Fruit fly (Drosophila melanogaster) whole organism, embryonic: Measurements from ENCODE around the gene Tgt.
A peak's percentile ranks its signal among the peaks of the same experiment; 100 is the strongest.

ENCODE experiments used
- CG10431 ChIP-seq: fragments of 200-800 bp; sonication (Bioruptor generic); optimal IDR thresholded peaks from 3 replicates; lab custom pipeline; 2018; ENCODE audit warnings: missing biosample characterization, mild to moderate bottlenecking, missing genetic modification characterization
- CG10959 ChIP-seq: fragments of 200-800 bp; sonication (Bioruptor generic); IDR thresholded peaks from 2 replicates; pipeline ENCODE4 v1.3.6; 2022; ENCODE audit warnings: missing biosample characterization, missing genetic modification characterization
- CG10979 ChIP-seq: fragments of 200-800 bp; sonication (Bioruptor generic); optimal IDR thresholded peaks from 2 replicates; lab custom pipeline; 2018; ENCODE audit warnings: missing biosample characterization, mild to moderate bottlenecking, missing genetic modification characterization, moderate library complexity
- CG12391 ChIP-seq: fragments of 200-800 bp; sonication (Bioruptor generic); optimal IDR thresholded peaks from 3 replicates; lab custom pipeline; 2018; ENCODE audit warnings: missing biosample characterization, mild to moderate bottlenecking, missing genetic modification characterization, moderate library complexity
- CG13624 ChIP-seq: fragments of 200-800 bp; sonication (Bioruptor generic); optimal IDR thresholded peaks from 2 replicates; lab custom pipeline; 2016; ENCODE audit warnings: missing biosample characterization, missing genetic modification characterization
- CG14860 ChIP-seq: fragments of 200-800 bp; sonication (Bioruptor generic); IDR thresholded peaks from 3 replicates; pipeline ENCODE4 v1.3.6; 2022; ENCODE audit warnings: missing biosample characterization, missing genetic modification characterization; ENCODE audit not compliant: partially characterized antibody
- CG15073 ChIP-seq: fragments of 200-800 bp; sonication (Bioruptor generic); optimal IDR thresholded peaks from 2 replicates; lab custom pipeline; 2016; ENCODE audit warnings: missing biosample characterization, missing genetic modification characterization
- CG16815 ChIP-seq: fragments of 200-800 bp; sonication (Bioruptor generic); optimal IDR thresholded peaks from 3 replicates; lab custom pipeline; 2017; ENCODE audit warnings: missing biosample characterization, mild to moderate bottlenecking, missing genetic modification characterization
- CG2120 ChIP-seq: fragments of 200-800 bp; sonication (Bioruptor generic); optimal IDR thresholded peaks from 3 replicates; lab custom pipeline; 2016; ENCODE audit warnings: missing biosample characterization, missing genetic modification characterization
- CG32532 ChIP-seq: fragments of 200-800 bp; sonication (Bioruptor generic); IDR thresholded peaks from 2 replicates; pipeline ENCODE4 v1.3.6; 2022; ENCODE audit warnings: missing biosample characterization, missing genetic modification characterization
- CG4424 ChIP-seq: fragments of 200-800 bp; sonication (Bioruptor generic); optimal IDR thresholded peaks from 3 replicates; lab custom pipeline; 2016; ENCODE audit warnings: missing biosample characterization, missing genetic modification characterization
- CG6791 ChIP-seq: fragments of 200-800 bp; sonication (Bioruptor generic); IDR thresholded peaks from 3 replicates; pipeline ENCODE4 v1.3.6; 2022; ENCODE audit warnings: missing biosample characterization, missing genetic modification characterization; ENCODE audit not compliant: partially characterized antibody
- CG7745 ChIP-seq: fragments of 200-800 bp; sonication (Bioruptor generic); optimal IDR thresholded peaks from 2 replicates; lab custom pipeline; 2018; ENCODE audit warnings: missing biosample characterization, mild to moderate bottlenecking, missing genetic modification characterization, moderate library complexity
- CG8290 ChIP-seq, 3 experiments: fragments of 200-800 bp; sonication (Bioruptor generic); optimal IDR thresholded peaks; 2 replicates each; lab custom pipeline; 2016 to 2019; ENCODE audit warnings: missing biosample characterization in 3 of 3, missing genetic modification characterization in 3 of 3, mild to moderate bottlenecking in 2 of 3, moderate library complexity in 1 of 3
- CG8478 ChIP-seq: fragments of >200 bp; optimal IDR thresholded peaks from 2 replicates; lab custom pipeline; 2018
- Chrac-16 ChIP-seq: fragments of 200-800 bp; sonication (Bioruptor generic); optimal IDR thresholded peaks from 3 replicates; lab custom pipeline; 2016; ENCODE audit warnings: missing biosample characterization, missing genetic modification characterization
- CoRest ChIP-seq: fragments of 200-800 bp; sonication (Bioruptor generic); optimal IDR thresholded peaks from 3 replicates; lab custom pipeline; 2018; ENCODE audit warnings: missing biosample characterization, mild to moderate bottlenecking, missing genetic modification characterization, moderate library complexity
- D ChIP-seq, 2 experiments: fragments of 200-800 bp in 1 of 2; fragments of >200 bp in 1 of 2; sonication (Bioruptor generic) in 1 of 2; optimal IDR thresholded peaks; 2 replicates in 1 of 2; 3 replicates in 1 of 2; lab custom pipeline; 2017; ENCODE audit warnings: mild to moderate bottlenecking in 1 of 2, missing biosample characterization in 1 of 2, missing genetic modification characterization in 1 of 2, missing genetic modification reagents in 1 of 2
- Dref ChIP-seq: fragments of 200-800 bp; sonication (Bioruptor generic); IDR thresholded peaks from 2 replicates; pipeline ENCODE4 v1.3.6; 2022; ENCODE audit warnings: missing biosample characterization, missing genetic modification characterization
- Fer3 ChIP-seq: fragments of 200-800 bp; sonication (Bioruptor generic); optimal IDR thresholded peaks from 2 replicates; lab custom pipeline; 2018; ENCODE audit warnings: missing biosample characterization, mild to moderate bottlenecking, missing genetic modification characterization, moderate library complexity
- Gsc ChIP-seq: fragments of 200-800 bp; sonication (Bioruptor generic); IDR thresholded peaks from 2 replicates; pipeline ENCODE4 v1.3.6; 2022; ENCODE audit warnings: missing biosample characterization, missing genetic modification characterization
- H15 ChIP-seq: fragments of 200-800 bp; sonication (Bioruptor generic); IDR thresholded peaks from 3 replicates; pipeline ENCODE4 v1.3.6; 2022; ENCODE audit warnings: missing biosample characterization, missing genetic modification characterization
- Hr3 ChIP-seq: fragments of 200-800 bp; sonication (Bioruptor generic); optimal IDR thresholded peaks from 3 replicates; lab custom pipeline; 2016; ENCODE audit warnings: missing biosample characterization, missing genetic modification characterization
- Hr78 ChIP-seq, 2 experiments: fragments of 200-800 bp in 1 of 2; fragments of >200 bp in 1 of 2; sonication (Bioruptor generic) in 1 of 2; optimal IDR thresholded peaks; 2 replicates each; lab custom pipeline; 2017 to 2019; ENCODE audit warnings: missing biosample characterization in 2 of 2, missing genetic modification characterization in 2 of 2, mild to moderate bottlenecking in 1 of 2, moderate library complexity in 1 of 2
- Lpt ChIP-seq: fragments of >200 bp; optimal IDR thresholded peaks from 2 replicates; lab custom pipeline; 2018; ENCODE audit warnings: missing biosample characterization, missing genetic modification characterization
- Med ChIP-seq: fragments of 200-800 bp; sonication (Bioruptor generic); peaks from one replicate; lab custom pipeline; 2016; ENCODE audit warnings: missing biosample characterization, missing genetic modification characterization, mild to moderate bottlenecking, inconsistent platforms, moderate library complexity
- Meics ChIP-seq: fragments of 200-800 bp; sonication (Bioruptor generic); optimal IDR thresholded peaks from 2 replicates; lab custom pipeline; 2017; ENCODE audit warnings: missing biosample characterization, mild to moderate bottlenecking, missing genetic modification characterization
- Sox100B ChIP-seq: fragments of 200-800 bp; sonication (Bioruptor generic); optimal IDR thresholded peaks from 3 replicates; lab custom pipeline; 2018; ENCODE audit warnings: missing biosample characterization, mild to moderate bottlenecking, missing genetic modification characterization
- Ssrp ChIP-seq: fragments of 200-800 bp; sonication (Bioruptor generic); optimal IDR thresholded peaks from 2 replicates; lab custom pipeline; 2018; ENCODE audit warnings: missing biosample characterization, mild to moderate bottlenecking, missing genetic modification characterization, moderate library complexity
- Xbp1 ChIP-seq: fragments of 200-800 bp; sonication (Bioruptor generic); optimal IDR thresholded peaks from 3 replicates; lab custom pipeline; 2016; ENCODE audit warnings: missing biosample characterization, mild to moderate bottlenecking, missing genetic modification characterization
- ab ChIP-seq: fragments of 200-800 bp; sonication (Bioruptor generic); optimal IDR thresholded peaks from 2 replicates; lab custom pipeline; 2016; ENCODE audit warnings: missing biosample characterization, missing genetic modification characterization
- abd-A ChIP-seq: fragments of 200-800 bp; sonication (Bioruptor generic); optimal IDR thresholded peaks from 3 replicates; lab custom pipeline; 2019; ENCODE audit warnings: missing biosample characterization, mild to moderate bottlenecking, missing genetic modification characterization, moderate library complexity
- bab2 ChIP-seq: fragments of 200-800 bp; sonication (Bioruptor generic); optimal IDR thresholded peaks from 2 replicates; lab custom pipeline; 2016; ENCODE audit warnings: missing biosample characterization, missing genetic modification characterization
- crc ChIP-seq: fragments of 200-800 bp; sonication (Bioruptor generic); optimal IDR thresholded peaks from 2 replicates; lab custom pipeline; 2016; ENCODE audit warnings: missing biosample characterization, missing genetic modification characterization
- ems ChIP-seq: fragments of 200-800 bp; sonication (Bioruptor generic); optimal IDR thresholded peaks from 3 replicates; lab custom pipeline; 2016; ENCODE audit warnings: missing biosample characterization, missing genetic modification characterization
- exex ChIP-seq: fragments of 200-800 bp; sonication (Bioruptor generic); optimal IDR thresholded peaks from 4 replicates; lab custom pipeline; 2018; ENCODE audit warnings: missing biosample characterization, mild to moderate bottlenecking, missing genetic modification characterization, moderate library complexity
- fru ChIP-seq: fragments of >200 bp; optimal IDR thresholded peaks from 2 replicates; lab custom pipeline; 2017
- gcm ChIP-seq: fragments of 200-800 bp; sonication (Bioruptor generic); optimal IDR thresholded peaks from 2 replicates; lab custom pipeline; 2019; ENCODE audit warnings: missing biosample characterization, mild to moderate bottlenecking, missing genetic modification characterization, moderate library complexity
- ind ChIP-seq: fragments of 200-800 bp; sonication (Bioruptor generic); optimal IDR thresholded peaks from 3 replicates; lab custom pipeline; 2016; ENCODE audit warnings: missing biosample characterization, missing genetic modification characterization
- insv ChIP-seq, 2 experiments: fragments of 200-800 bp; sonication (Bioruptor generic); optimal IDR thresholded peaks; 3 replicates each; lab custom pipeline; 2016 to 2018; ENCODE audit warnings: missing biosample characterization in 2 of 2, missing genetic modification characterization in 2 of 2
- lab ChIP-seq: fragments of 200-800 bp; sonication (Bioruptor generic); optimal IDR thresholded peaks from 3 replicates; lab custom pipeline; 2017; ENCODE audit warnings: missing biosample characterization, missing genetic modification characterization, mild to moderate bottlenecking, moderate library complexity, missing genetic modification reagents
- pho ChIP-seq: fragments of 200-800 bp; sonication (Bioruptor generic); optimal IDR thresholded peaks from 2 replicates; lab custom pipeline; 2016; ENCODE audit warnings: missing biosample characterization, missing genetic modification characterization
- pnt ChIP-seq: fragments of 200-800 bp; sonication (Bioruptor generic); optimal IDR thresholded peaks from 3 replicates; lab custom pipeline; 2016; ENCODE audit warnings: missing biosample characterization, missing genetic modification characterization
- sima ChIP-seq: fragments of 200-800 bp; sonication (Bioruptor generic); optimal IDR thresholded peaks from 2 replicates; lab custom pipeline; 2016; ENCODE audit warnings: missing biosample characterization, missing genetic modification characterization
- slbo ChIP-seq: fragments of 200-800 bp; sonication (Bioruptor generic); IDR thresholded peaks from 2 replicates; pipeline ENCODE4 v1.3.6; 2022; ENCODE audit warnings: missing biosample characterization, missing genetic modification characterization
- sob ChIP-seq: fragments of 200-800 bp; sonication (Bioruptor generic); IDR thresholded peaks from 2 replicates; pipeline ENCODE4 v1.3.6; 2022; ENCODE audit warnings: missing biosample characterization, missing genetic modification characterization
- tgo ChIP-seq: fragments of 200-800 bp; sonication (Bioruptor generic); IDR thresholded peaks from 3 replicates; pipeline ENCODE4 v1.3.6; 2022; ENCODE audit warnings: missing biosample characterization, missing genetic modification characterization
- tin ChIP-seq: fragments of 200-800 bp; sonication (Bioruptor generic); optimal IDR thresholded peaks from 3 replicates; lab custom pipeline; 2016; ENCODE audit warnings: missing biosample characterization, missing genetic modification characterization
- zen ChIP-seq: fragments of 200-800 bp; sonication (Bioruptor generic); optimal IDR thresholded peaks from 3 replicates; lab custom pipeline; 2018; ENCODE audit warnings: missing biosample characterization, mild to moderate bottlenecking, missing genetic modification characterization, moderate library complexity

Gene Tgt

DNA sequence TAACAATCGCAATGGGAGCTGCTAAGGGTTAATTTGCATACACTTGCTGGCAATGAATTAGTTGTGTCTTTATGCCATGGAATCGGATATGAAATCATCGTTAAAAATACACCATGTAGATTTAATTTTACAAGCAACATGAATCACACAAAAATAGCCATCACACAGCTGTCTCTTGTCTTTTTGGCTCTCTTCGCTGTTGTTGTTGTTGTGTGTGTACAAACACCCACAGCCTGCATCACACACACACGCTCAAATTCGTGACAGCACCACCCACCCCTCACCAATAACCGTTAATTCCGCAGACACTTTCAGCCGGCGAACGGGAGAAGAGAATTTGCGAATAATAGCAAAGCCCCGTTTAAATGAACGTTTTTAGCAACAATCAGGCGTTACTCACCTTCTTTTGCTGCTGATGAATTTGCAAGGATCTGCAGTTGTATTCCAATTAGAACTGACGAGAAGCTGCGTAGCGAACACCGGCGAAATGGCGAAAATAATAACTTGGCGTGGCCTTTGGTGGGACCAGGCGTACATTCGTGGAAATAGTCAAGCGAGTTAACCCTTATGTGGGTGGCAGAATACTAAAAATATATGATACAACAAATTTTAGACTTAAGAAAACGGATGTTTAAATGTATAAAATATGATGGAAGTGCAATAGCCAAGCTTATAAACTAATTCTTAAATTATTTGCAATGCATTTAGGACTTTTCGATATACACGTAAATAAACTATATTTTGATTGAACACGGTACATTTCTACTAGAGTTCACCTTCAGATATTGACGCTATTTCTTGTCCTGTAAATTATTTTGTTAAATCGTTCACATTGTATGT lies 26.0 kb upstream of the Tgt start, which contains the start of gene capt (continued):
- TF ChIP-seq CG6791 (GFP tag; lab: Robert Waterston, UW) = no peak
- TF ChIP-seq Chrac-16 (GFP tag; lab: Kevin White, UChicago) = peak; percentile 39
- no peak for TF ChIP-seq CG14860 (GFP tag; lab: Robert Waterston, UW)
- TF ChIP-seq bab2 (GFP tag; lab: Kevin White, UChicago) = peak; percentile 40
- no peak for TF ChIP-seq fru
- TF ChIP-seq pho (GFP tag; lab: Kevin White, UChicago) = peak; percentile 49
- peak; percentile 51; the same call in 2 of the 3 replicates for TF ChIP-seq tgo (GFP tag; lab: Robert Waterston, UW)
- TF ChIP-seq H15 (GFP tag; lab: Robert Waterston, UW) = no peak
- peak; percentile 54 for TF ChIP-seq CG12391 (tag; lab: Kevin White, UChicago)
- TF ChIP-seq ab (GFP tag; lab: Kevin White, UChicago) = no peak
- TF ChIP-seq Hr78 (GFP tag; optimal IDR thresholded peaks at IDR 0.05; lab: Kevin White, UChicago) = no peak
- no peak for TF ChIP-seq CG7745 (tag; lab: Kevin White, UChicago)
- peak; percentile 51 to 85 for TF ChIP-seq insv (GFP tag; optimal IDR thresholded peaks at IDR 0.05; lab: Kevin White, UChicago)
- TF ChIP-seq CG32532 (GFP tag; lab: Robert Waterston, UW) = peak; percentile 41; the same call in 1 of the 2 replicates
- peak; percentile 84 for TF ChIP-seq Med
- TF ChIP-seq CG13624 = peak; percentile 36
- TF ChIP-seq CG8290 (GFP tag; optimal IDR thresholded peaks at IDR 0.05; lab: Kevin White, UChicago) = no peak
- TF ChIP-seq CG8290 (tag; optimal IDR thresholded peaks at IDR 0.05; lab: Kevin White, UChicago) = no peak
- TF ChIP-seq CG10431 = no peak
- TF ChIP-seq Hr3 = peak; percentile 41
- no peak for TF ChIP-seq CG10979 (tag; lab: Kevin White, UChicago)
- peak; percentile 21 for TF ChIP-seq CG4424
- peak; percentile 74 for TF ChIP-seq CG2120 (GFP tag; lab: Kevin White, UChicago)
- no peak for TF ChIP-seq CG15073 (GFP tag; lab: Kevin White, UChicago)
- no peak for TF ChIP-seq D (optimal IDR thresholded peaks at IDR 0.05; lab: Kevin White, UChicago)
- TF ChIP-seq D (GFP tag; optimal IDR thresholded peaks at IDR 0.05; lab: Kevin White, UChicago) = no peak
- peak; percentile 68 for TF ChIP-seq slbo
- TF ChIP-seq Dref = no peak
- TF ChIP-seq zen (tag; lab: Kevin White, UChicago) = peak; percentile 17
- TF ChIP-seq ind = peak; percentile 52
- TF ChIP-seq gcm (GFP tag; lab: Kevin White, UChicago) = peak; percentile 44
- TF ChIP-seq tin = no peak
- TF ChIP-seq Fer3 (tag; lab: Kevin White, UChicago) = peak; percentile 22
- peak; percentile 26 for TF ChIP-seq Meics
- TF ChIP-seq CG8478 (lab: Kevin White, UChicago) = no peak
- no peak for TF ChIP-seq pnt (GFP tag; lab: Kevin White, UChicago)
- peak; percentile 89 for TF ChIP-seq CG10959 (GFP tag; lab: Robert Waterston, UW)
- peak; percentile 44 for TF ChIP-seq Xbp1
- no peak for TF ChIP-seq ems
- TF ChIP-seq sima (GFP tag; lab: Kevin White, UChicago) = no peak
- peak; percentile 56 for TF ChIP-seq CoRest (tag; lab: Kevin White, UChicago)
- TF ChIP-seq Lpt = no peak
- TF ChIP-seq Sox100B (GFP tag; lab: Kevin White, UChicago) = no peak
- peak; percentile 22 for TF ChIP-seq Ssrp
- TF ChIP-seq Gsc (GFP tag; lab: Robert Waterston, UW) = no peak
- peak; percentile 8; the same call in 1 of the 2 replicates for TF ChIP-seq sob (GFP tag; lab: Robert Waterston, UW)
- TF ChIP-seq exex (tag; lab: Kevin White, UChicago) = no peak
- TF ChIP-seq lab (GFP tag; lab: Kevin White, UChicago) = no peak
- no peak for TF ChIP-seq crc (GFP tag; lab: Kevin White, UChicago)
- TF ChIP-seq CG16815 (GFP tag; lab: Kevin White, UChicago) = no peak
- TF ChIP-seq abd-A (tag; lab: Kevin White, UChicago) = peak; percentile 67
